Worm (Caenorhabditis elegans) whole organism, mixed stage, embryonic: Measurements from ENCODE around the gene srw-144.

ENCODE experiments used
- blmp-1 ChIP-seq: fragments of 150-350 bp; optimal IDR thresholded peaks from 2 replicates; lab custom pipeline; 2014; ENCODE audit warnings: missing biosample characterization, missing genetic modification characterization
- drap-1 ChIP-seq: fragments of 200-800 bp; sonication (Bioruptor generic); optimal IDR thresholded peaks from 3 replicates; lab custom pipeline; 2018; ENCODE audit warnings: mild to moderate bottlenecking, missing genetic modification characterization, missing compliant biosample characterization
- elt-1 ChIP-seq: sonication (generic microtip); optimal IDR thresholded peaks from 2 replicates; lab custom pipeline; 2017; ENCODE audit warnings: missing genetic modification characterization, mild to moderate bottlenecking, missing compliant biosample characterization, antibody characterized with exemption, moderate library complexity, borderline replicate concordance; ENCODE audit not compliant: insufficient read depth
- lin-13 ChIP-seq: fragments of 150-350 bp; optimal IDR thresholded peaks from 2 replicates; lab custom pipeline; 2014; ENCODE audit warnings: missing biosample characterization, missing genetic modification characterization
- lsy-2 ChIP-seq: fragments of 150-350 bp; optimal IDR thresholded peaks from 2 replicates; lab custom pipeline; 2014; ENCODE audit warnings: missing biosample characterization, missing genetic modification characterization
- mab-5 ChIP-seq: fragments of 150-350 bp; optimal IDR thresholded peaks from 2 replicates; lab custom pipeline; 2014; ENCODE audit warnings: missing biosample characterization, missing genetic modification characterization
- nhr-237 ChIP-seq: fragments of 150-350 bp; optimal IDR thresholded peaks from 2 replicates; lab custom pipeline; 2014; ENCODE audit warnings: missing biosample characterization, missing genetic modification characterization
- snpc-4 ChIP-seq: fragments of 150-350 bp; optimal IDR thresholded peaks from 2 replicates; lab custom pipeline; 2014; ENCODE audit warnings: missing biosample characterization, missing genetic modification characterization
- sptf-1 ChIP-seq: sonication (generic microtip); optimal IDR thresholded peaks from 2 replicates; lab custom pipeline; 2017; ENCODE audit warnings: mild to moderate bottlenecking, missing genetic modification characterization, moderate library complexity, missing compliant biosample characterization
- ztf-11 ChIP-seq: fragments of 150-350 bp; optimal IDR thresholded peaks from 2 replicates; lab custom pipeline; 2014; ENCODE audit warnings: missing biosample characterization, missing genetic modification characterization

ce11 chrV:2964786-2965185 lies 4.0 kb upstream of the srw-144 start, which contains the start of gene srh-88:
- TF ChIP-seq mab-5 (no peak), snpc-4 (tag; lab: Kevin White, UChicago) (no peak), blmp-1 (no peak), lsy-2 (tag; lab: Kevin White, UChicago) (no peak), lin-13 (tag; lab: Kevin White, UChicago) (no peak), ztf-11 (no peak), nhr-237 (no peak), drap-1 (GFP tag; lab: Kevin White, UChicago) (no peak), sptf-1 (tag; lab: Kevin White, UChicago) (no peak), elt-1 (tag; lab: Kevin White, UChicago) (no peak)
